Fruit fly (Drosophila melanogaster): ENCODE measurements around the gene Rhau.
A peak's percentile ranks its signal among the peaks of the same experiment; 100 is the strongest.

The Rhau gene

DNA sequence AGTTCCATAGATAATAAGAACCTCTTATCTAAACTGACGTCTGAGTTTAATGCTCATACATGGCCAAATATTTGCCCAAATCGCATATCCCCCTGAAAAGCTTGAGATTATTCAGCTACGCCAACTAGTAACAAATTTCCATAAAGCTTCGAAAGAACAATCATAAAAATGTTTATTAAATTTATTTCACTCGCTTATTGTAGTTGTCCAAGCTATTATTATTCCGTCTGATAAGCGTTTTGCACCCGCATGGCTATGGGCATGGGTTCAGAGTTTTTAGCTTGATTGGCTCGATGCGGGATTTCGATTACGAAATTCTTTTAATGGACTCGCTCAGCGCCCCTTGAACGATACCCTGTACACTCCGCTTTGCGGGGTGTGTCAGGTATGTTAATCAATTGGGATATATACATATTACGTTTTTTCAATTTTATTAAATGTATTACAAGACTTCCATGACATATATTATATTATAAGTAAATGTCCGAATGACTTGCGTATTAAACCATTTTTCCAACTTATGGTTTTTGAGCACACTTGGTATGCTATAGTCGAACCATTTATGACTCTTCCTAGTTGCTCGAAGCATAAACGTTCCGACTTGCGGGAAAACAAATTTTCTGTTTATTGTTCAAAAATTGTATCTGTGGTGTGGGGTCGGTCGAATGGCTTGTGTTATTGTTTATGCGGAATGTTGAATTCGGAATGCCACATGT lies 48.0 kb upstream of the Rhau start (continued):
- TF ChIP-seq CG11696 (GFP tag; IDR thresholded peaks at IDR 0.05) (peak; percentile 81), H2.0 (GFP tag; IDR thresholded peaks at IDR 0.05) (peak; percentile 93), CG17568 (GFP tag; optimal IDR thresholded peaks at IDR 0.05) (peak; percentile 93), Deaf1 (tag; optimal IDR thresholded peaks at IDR 0.05) (peak; percentile 81), Hr78 (GFP tag; optimal IDR thresholded peaks at IDR 0.05) (peak in 1 of 2 experiments; percentile 81), chn (GFP tag; optimal IDR thresholded peaks at IDR 0.05) (peak; percentile 88), CG8944 (GFP tag; optimal IDR thresholded peaks at IDR 0.05) (peak; percentile 69), Dad (GFP tag; optimal IDR thresholded peaks at IDR 0.05) (peak; percentile 63), CG4404 (GFP tag; IDR thresholded peaks at IDR 0.05) (peak; percentile 89), ro (GFP tag; IDR thresholded peaks at IDR 0.05) (peak; percentile 89), CG6654 (GFP tag; optimal IDR thresholded peaks at IDR 0.05) (peak; percentile 84), bigmax (GFP tag; optimal IDR thresholded peaks at IDR 0.05) (peak; percentile 64), Rx (GFP tag; IDR thresholded peaks at IDR 0.05) (peak; percentile 89), Sry-β (GFP tag; optimal IDR thresholded peaks at IDR 0.05) (peak; percentile 45), CG4617 (GFP tag; optimal IDR thresholded peaks at IDR 0.05; ENCODE audit: borderline replicate concordance) (peak; percentile 85), CG12071 (GFP tag; optimal IDR thresholded peaks at IDR 0.05) (peak; percentile 92), HLH4C (GFP tag; IDR thresholded peaks at IDR 0.05; ENCODE audit: partially characterized antibody) (peak; percentile 96), salm (tag; optimal IDR thresholded peaks at IDR 0.05) (peak; percentile 92), CG14667 (GFP tag; IDR thresholded peaks at IDR 0.05) (peak; percentile 91), org-1 (GFP tag; optimal IDR thresholded peaks at IDR 0.05) (peak; percentile 96), ci (GFP tag; IDR thresholded peaks at IDR 0.05) (peak; percentile 96), CG2199 (GFP tag; IDR thresholded peaks at IDR 0.05) (peak; percentile 84; the same call in 2 of the 3 replicates), CG8290 (GFP tag; optimal IDR thresholded peaks at IDR 0.05) (peak; percentile 71), CG8290 (tag; optimal IDR thresholded peaks at IDR 0.05) (peak; percentile 7 to 92), CG5245 (GFP tag; optimal IDR thresholded peaks at IDR 0.05) (peak; percentile 89), toy (GFP tag; IDR thresholded peaks at IDR 0.05) (peak; percentile 86), jing (GFP tag; optimal IDR thresholded peaks at IDR 0.05) (peak; percentile 90), CG10979 (tag; optimal IDR thresholded peaks at IDR 0.05) (peak; percentile 94), CG6813 (GFP tag; optimal IDR thresholded peaks at IDR 0.05) (peak; percentile 95), CG11085 (GFP tag; IDR thresholded peaks at IDR 0.05) (peak; percentile 91), CG17328 (GFP tag; IDR thresholded peaks at IDR 0.05) (peak; percentile 95), gt (GFP tag; IDR thresholded peaks at IDR 0.05) (peak; percentile 75), ssp (GFP tag; IDR thresholded peaks at IDR 0.05) (peak; percentile 87), E2f2 (GFP tag; IDR thresholded peaks at IDR 0.05) (peak; percentile 81), Adf1 (GFP tag; IDR thresholded peaks at IDR 0.05) (peak; percentile 84), Meics (GFP tag; optimal IDR thresholded peaks at IDR 0.05) (peak; percentile 96), CG7745 (tag; optimal IDR thresholded peaks at IDR 0.05) (peak; percentile 28), Elba2 (GFP tag; optimal IDR thresholded peaks at IDR 0.05) (peak; percentile 18), CG17385 (GFP tag; optimal IDR thresholded peaks at IDR 0.05) (peak; percentile 92), Pdp1 (GFP tag; optimal IDR thresholded peaks at IDR 0.05) (peak; percentile 64 to 83), Eip74EF (GFP tag; optimal IDR thresholded peaks at IDR 0.05) (peak in 1 of 2 experiments; percentile 94), ase (GFP tag; IDR thresholded peaks at IDR 0.05) (peak; percentile 93), nmo (GFP tag; optimal IDR thresholded peaks at IDR 0.05) (peak; percentile 96), en (GFP tag; optimal IDR thresholded peaks at IDR 0.05) (peak; percentile 53), so (GFP tag; IDR thresholded peaks at IDR 0.05) (peak; percentile 97), CG4854 (GFP tag; optimal IDR thresholded peaks at IDR 0.05) (peak; percentile 89), Dfd (GFP tag; optimal IDR thresholded peaks at IDR 0.05) (no peak), Vsx1 (GFP tag; optimal IDR thresholded peaks at IDR 0.05) (peak; percentile 93), Nf-YB (GFP tag; optimal IDR thresholded peaks at IDR 0.05) (peak; percentile 85)

Data from whole organism, embryonic.